Fruit fly (Drosophila melanogaster): ENCODE data around the gene CG31705.

CG31705 gene

dm6 chr2L:11498839-11499238 lies 29.2 kb downstream of the CG31705 start, which contains the start of gene Cog8 (continued):
- TF ChIP-seq fd96Cb (tag; optimal IDR thresholded peaks at IDR 0.05) (peak; percentile 14), CG12155 (GFP tag; optimal IDR thresholded peaks at IDR 0.05) (peak; percentile 39), Usf (GFP tag; optimal IDR thresholded peaks at IDR 0.05) (peak; percentile 18), Dad (GFP tag; optimal IDR thresholded peaks at IDR 0.05) (peak; percentile 38), org-1 (GFP tag; optimal IDR thresholded peaks at IDR 0.05) (no peak), cas (GFP tag; IDR thresholded peaks at IDR 0.05) (no peak), al (GFP tag; IDR thresholded peaks at IDR 0.05) (peak; percentile 28; the same call in 1 of the 2 replicates), Dek (tag; optimal IDR thresholded peaks at IDR 0.05) (peak; percentile 36), CG33557 (GFP tag; optimal IDR thresholded peaks at IDR 0.05) (peak; percentile 17), phol (tag; optimal IDR thresholded peaks at IDR 0.05) (peak; percentile 60), stc (GFP tag; IDR thresholded peaks at IDR 0.05) (no peak), unpg (GFP tag; optimal IDR thresholded peaks at IDR 0.05) (peak; percentile 35), Kr (GFP tag; optimal IDR thresholded peaks at IDR 0.05) (no peak), CG2120 (GFP tag; optimal IDR thresholded peaks at IDR 0.05) (peak; percentile 77), tup (GFP tag; optimal IDR thresholded peaks at IDR 0.05) (no peak), CG13123 (GFP tag; optimal IDR thresholded peaks at IDR 0.05) (peak; percentile 40), Gug (GFP tag; IDR thresholded peaks at IDR 0.05) (peak; percentile 21; the same call in 1 of the 4 replicates), Antp (GFP tag; optimal IDR thresholded peaks at IDR 0.05) (peak; percentile 74), CG43689 (GFP tag; IDR thresholded peaks at IDR 0.05) (no peak), Mrtf (GFP tag; IDR thresholded peaks at IDR 0.05) (no peak), dmrt11E (tag; optimal IDR thresholded peaks at IDR 0.05) (peak; percentile 48), Ets97D (GFP tag; optimal IDR thresholded peaks at IDR 0.05) (peak; percentile 61), fu2 (GFP tag; optimal IDR thresholded peaks at IDR 0.05) (peak; percentile 35), CG7745 (tag; optimal IDR thresholded peaks at IDR 0.05) (no peak), danr (GFP tag; IDR thresholded peaks at IDR 0.05) (no peak), Dip3 (GFP tag; optimal IDR thresholded peaks at IDR 0.05) (peak; percentile 60), CG30431 (GFP tag; optimal IDR thresholded peaks at IDR 0.05) (peak; percentile 29), grau (tag; optimal IDR thresholded peaks at IDR 0.05) (peak; percentile 37), CG16815 (GFP tag; optimal IDR thresholded peaks at IDR 0.05) (peak; percentile 3), CG14860 (GFP tag; IDR thresholded peaks at IDR 0.05; ENCODE audit: partially characterized antibody) (no peak), CG11085 (GFP tag; IDR thresholded peaks at IDR 0.05) (no peak), CG8924 (tag; optimal IDR thresholded peaks at IDR 0.05) (peak; percentile 26), CG17385 (GFP tag; optimal IDR thresholded peaks at IDR 0.05) (peak; percentile 6), gem (tag; optimal IDR thresholded peaks at IDR 0.05) (peak; percentile 65), CG15601 (tag; optimal IDR thresholded peaks at IDR 0.05) (peak; percentile 39), Oaz (GFP tag; IDR thresholded peaks at IDR 0.05) (no peak), CG1602 (GFP tag; optimal IDR thresholded peaks at IDR 0.05) (peak; percentile 45), CG3163 (GFP tag; optimal IDR thresholded peaks at IDR 0.05) (no peak), slbo (GFP tag; IDR thresholded peaks at IDR 0.05) (peak; percentile 74), CG10565 (GFP tag; optimal IDR thresholded peaks at IDR 0.05) (no peak), sisA (GFP tag; IDR thresholded peaks at IDR 0.05) (peak; percentile 40), zen (tag; optimal IDR thresholded peaks at IDR 0.05) (no peak), wdn (GFP tag; IDR thresholded peaks at IDR 0.05) (no peak), CG17802 (tag; optimal IDR thresholded peaks at IDR 0.05) (peak; percentile 9), vnd (GFP tag; IDR thresholded peaks at IDR 0.05; ENCODE audit: partially characterized antibody) (no peak), sim (GFP tag; IDR thresholded peaks at IDR 0.05) (no peak), CG8359 (GFP tag; optimal IDR thresholded peaks at IDR 0.05; ENCODE audit: borderline replicate concordance) (no peak), HLH54F (GFP tag; optimal IDR thresholded peaks at IDR 0.05) (peak; percentile 66), tx (GFP tag; optimal IDR thresholded peaks at IDR 0.05) (peak; percentile 33), Nf-YA (GFP tag; IDR thresholded peaks at IDR 0.05) (no peak), Blimp-1 (GFP tag; optimal IDR thresholded peaks at IDR 0.05) (peak; percentile 21), CG31388 (GFP tag; optimal IDR thresholded peaks at IDR 0.05) (no peak)

All from whole organism, embryonic.